Worm (Caenorhabditis elegans): Measurements from ENCODE around the gene vab-15.

DNA sequence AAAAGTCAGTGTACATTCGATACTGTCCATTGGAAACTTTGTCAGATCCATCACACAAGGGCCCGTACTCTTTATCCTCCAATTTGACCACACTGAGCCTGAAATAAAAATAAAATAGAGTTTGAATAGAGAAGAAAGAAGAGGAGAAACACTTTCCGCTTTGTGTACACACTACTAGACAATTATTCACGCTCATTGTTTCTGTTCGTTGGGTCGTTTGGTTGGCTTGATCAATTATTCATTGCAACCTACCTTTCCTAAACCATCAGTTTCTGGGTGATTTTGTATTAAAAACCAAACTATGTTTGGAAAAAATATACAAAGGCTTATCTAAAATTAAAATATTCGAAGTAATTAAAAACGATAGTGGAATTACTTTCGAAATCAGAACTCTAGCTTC is 42.3 kb upstream of the vab-15 start:
- no peak for TF ChIP-seq W03F9.2 (tag; optimal IDR thresholded peaks at IDR 0.05)
- TF ChIP-seq dao-5 (tag; optimal IDR thresholded peaks at IDR 0.05): no peak

All from whole organism, L4/young adult.